Worm (Caenorhabditis elegans) whole organism, early embryonic: ENCODE measurements around the gene K09E2.1.

Source experiments
- F13C5.2 ChIP-seq: sonication (generic microtip); optimal IDR thresholded peaks from 2 replicates; lab custom pipeline; 2017; ENCODE audit warnings: mild to moderate bottlenecking, missing genetic modification characterization, inconsistent platforms, missing compliant biosample characterization
- ama-1 ChIP-seq: fragments of 150-350 bp; optimal IDR thresholded peaks from 2 replicates; lab custom pipeline; 2014
- ceh-13 ChIP-seq: fragments of 200-800 bp; sonication (Bioruptor generic); optimal IDR thresholded peaks from 2 replicates; lab custom pipeline; 2018; ENCODE audit warnings: mild to moderate bottlenecking, missing genetic modification characterization, missing compliant biosample characterization
- ceh-36 ChIP-seq: sonication (generic microtip); optimal IDR thresholded peaks from 2 replicates; lab custom pipeline; 2016; ENCODE audit warnings: missing genetic modification characterization, inconsistent platforms, missing compliant biosample characterization
- flt-1 ChIP-seq: fragments of 200-800 bp; sonication (Bioruptor generic); IDR thresholded peaks from 2 replicates; pipeline ENCODE4 v1.3.6; 2022; ENCODE audit warnings: missing genetic modification characterization, missing compliant biosample characterization
- hmg-4 ChIP-seq: fragments of 200-800 bp; sonication (Bioruptor generic); optimal IDR thresholded peaks from 2 replicates; lab custom pipeline; 2018; ENCODE audit warnings: mild to moderate bottlenecking, missing genetic modification characterization, missing compliant biosample characterization
- scrt-1 ChIP-seq: fragments of 200-800 bp; sonication (Bioruptor generic); IDR thresholded peaks from 2 replicates; pipeline ENCODE4 v1.3.6; 2022; ENCODE audit warnings: missing genetic modification characterization, missing compliant biosample characterization
- sea-1 ChIP-seq: fragments of 200-800 bp; sonication (Bioruptor generic); conservative IDR thresholded peaks from 2 replicates; pipeline ENCODE4 v1.3.6; 2022; ENCODE audit warnings: missing genetic modification characterization, missing compliant biosample characterization
- tbx-11 ChIP-seq: fragments of 200-800 bp; sonication (Bioruptor generic); IDR thresholded peaks from 2 replicates; pipeline ENCODE4 v1.3.6; 2022; ENCODE audit warnings: missing genetic modification characterization, missing compliant biosample characterization
- tbx-37 ChIP-seq: fragments of 200-800 bp; sonication (Bioruptor generic); conservative IDR thresholded peaks from 2 replicates; pipeline ENCODE4 v1.3.6; 2022; ENCODE audit warnings: missing genetic modification reagents, missing genetic modification characterization, missing compliant biosample characterization

- TF ChIP-seq ama-1 (lab: Kevin White, UChicago) (no peak), ceh-13 (no peak), tbx-11 (GFP tag; lab: Robert Waterston, UW) (no peak), hmg-4 (no peak), scrt-1 (GFP tag; lab: Robert Waterston, UW) (no peak), tbx-37 (no peak), ceh-36 (tag; lab: Kevin White, UChicago) (no peak), flt-1 (no peak), F13C5.2 (tag; lab: Kevin White, UChicago) (no peak), sea-1 (no peak)
Observed at ce11 chrX:8708053-8708452, 26.4 kb downstream of the K09E2.1 start, which contains the start of gene F53A9.3.
